Fruit fly (Drosophila melanogaster) whole organism, prepupa: Measurements from ENCODE around the gene CG31115.

ENCODE experiments used
- Blimp-1 ChIP-seq: fragments of 200-800 bp; sonication (Bioruptor generic); optimal IDR thresholded peaks from 3 replicates; lab custom pipeline; 2017; ENCODE audit warnings: missing biosample characterization, missing genetic modification characterization, mild to moderate bottlenecking, moderate library complexity, missing genetic modification reagents
- CG10631 ChIP-seq: fragments of 200-800 bp; sonication (Bioruptor generic); optimal IDR thresholded peaks from 2 replicates; lab custom pipeline; 2016; ENCODE audit warnings: missing biosample characterization, missing genetic modification characterization
- CG10669 ChIP-seq: fragments of 200-800 bp; sonication (Bioruptor generic); optimal IDR thresholded peaks from 3 replicates; lab custom pipeline; 2018; ENCODE audit warnings: missing biosample characterization, mild to moderate bottlenecking, missing genetic modification characterization, moderate library complexity
- CG11294 ChIP-seq: fragments of 200-800 bp; sonication (Bioruptor generic); IDR thresholded peaks from 2 replicates; pipeline ENCODE4 v1.3.6; 2022; ENCODE audit warnings: missing biosample characterization, missing genetic modification characterization
- CG11762 ChIP-seq: fragments of 200-800 bp; sonication (Bioruptor generic); optimal IDR thresholded peaks from 3 replicates; lab custom pipeline; 2016; ENCODE audit warnings: missing biosample characterization, missing genetic modification characterization; ENCODE audit not compliant: insufficient read depth
- CG11902 ChIP-seq: fragments of 200-800 bp; sonication (Bioruptor generic); optimal IDR thresholded peaks from 3 replicates; lab custom pipeline; 2016; ENCODE audit warnings: missing biosample characterization, missing genetic modification characterization
- CG15336 ChIP-seq: fragments of 200-800 bp; sonication (Bioruptor generic); IDR thresholded peaks from 2 replicates; pipeline ENCODE4 v1.3.6; 2022; ENCODE audit warnings: missing biosample characterization, missing genetic modification characterization
- CG1621 ChIP-seq: fragments of 200-800 bp; sonication (Bioruptor generic); optimal IDR thresholded peaks from 3 replicates; lab custom pipeline; 2018; ENCODE audit warnings: missing biosample characterization, mild to moderate bottlenecking, missing genetic modification characterization
- CG16779 ChIP-seq: fragments of 200-800 bp; sonication (Bioruptor generic); optimal IDR thresholded peaks from 3 replicates; lab custom pipeline; 2017; ENCODE audit warnings: missing biosample characterization, mild to moderate bottlenecking, missing genetic modification characterization
- CG31627 ChIP-seq: fragments of 200-800 bp; sonication (Bioruptor generic); optimal IDR thresholded peaks from 3 replicates; lab custom pipeline; 2016; ENCODE audit warnings: missing biosample characterization, missing genetic modification characterization
- CG32006 ChIP-seq: fragments of 200-800 bp; sonication (Bioruptor generic); optimal IDR thresholded peaks from 3 replicates; lab custom pipeline; 2017; ENCODE audit warnings: missing biosample characterization, mild to moderate bottlenecking, missing genetic modification characterization
- CG34406 ChIP-seq: fragments of 200-800 bp; sonication (Bioruptor generic); optimal IDR thresholded peaks from 3 replicates; lab custom pipeline; 2016; ENCODE audit warnings: missing biosample characterization, missing genetic modification characterization
- CG3919 ChIP-seq: fragments of 200-800 bp; sonication (Bioruptor generic); optimal IDR thresholded peaks from 3 replicates; lab custom pipeline; 2016; ENCODE audit warnings: missing biosample characterization, missing genetic modification characterization
- CG6163 ChIP-seq: fragments of 200-800 bp; sonication (Bioruptor generic); IDR thresholded peaks from 3 replicates; pipeline ENCODE4 v1.3.6; 2022; ENCODE audit warnings: missing biosample characterization, missing genetic modification characterization
- CG6792 ChIP-seq: fragments of 200-800 bp; sonication (Bioruptor generic); optimal IDR thresholded peaks from 3 replicates; lab custom pipeline; 2016; ENCODE audit warnings: missing biosample characterization, missing genetic modification characterization
- CG6808 ChIP-seq: fragments of 200-800 bp; sonication (Bioruptor generic); optimal IDR thresholded peaks from 3 replicates; lab custom pipeline; 2017; ENCODE audit warnings: missing biosample characterization, missing genetic modification characterization, mild to moderate bottlenecking, moderate library complexity, missing genetic modification reagents
- CG6854 ChIP-seq: fragments of 200-800 bp; sonication (Bioruptor generic); optimal IDR thresholded peaks from 2 replicates; lab custom pipeline; 2017; ENCODE audit warnings: missing biosample characterization, mild to moderate bottlenecking, missing genetic modification characterization
- CG7368 ChIP-seq: fragments of 200-800 bp; sonication (Bioruptor generic); optimal IDR thresholded peaks from 3 replicates; lab custom pipeline; 2016; ENCODE audit warnings: missing biosample characterization, missing genetic modification characterization
- CG8119 ChIP-seq: fragments of 200-800 bp; sonication (Bioruptor generic); IDR thresholded peaks from 3 replicates; pipeline ENCODE4 v1.3.6; 2022; ENCODE audit warnings: missing biosample characterization, missing genetic modification characterization
- CG8319 ChIP-seq: fragments of 200-800 bp; sonication (Bioruptor generic); optimal IDR thresholded peaks from 3 replicates; lab custom pipeline; 2016; ENCODE audit warnings: missing biosample characterization, missing genetic modification characterization
- CG9139 ChIP-seq: fragments of 200-800 bp; sonication (Bioruptor generic); optimal IDR thresholded peaks from 3 replicates; lab custom pipeline; 2017; ENCODE audit warnings: missing biosample characterization, mild to moderate bottlenecking, missing genetic modification characterization
- Eip75B ChIP-seq: fragments of 200-800 bp; sonication (Bioruptor generic); optimal IDR thresholded peaks from 3 replicates; lab custom pipeline; 2016; ENCODE audit warnings: missing biosample characterization, missing genetic modification characterization
- Eip78C ChIP-seq: fragments of 200-800 bp; sonication (Bioruptor generic); peaks from one replicate; lab custom pipeline; 2016; ENCODE audit warnings: missing biosample characterization, missing genetic modification characterization
- Eip93F ChIP-seq: fragments of 200-800 bp; sonication (Bioruptor generic); optimal IDR thresholded peaks from 2 replicates; lab custom pipeline; 2016; ENCODE audit warnings: missing biosample characterization, mild to moderate bottlenecking, missing genetic modification characterization
- Ets21C ChIP-seq: fragments of 200-800 bp; sonication (Bioruptor generic); optimal IDR thresholded peaks from 3 replicates; lab custom pipeline; 2016; ENCODE audit warnings: missing biosample characterization, missing genetic modification characterization
- Ets96B ChIP-seq: fragments of 200-800 bp; optimal IDR thresholded peaks from 2 replicates; lab custom pipeline; 2019; ENCODE audit warnings: missing biosample characterization, mild to moderate bottlenecking, missing genetic modification characterization, moderate library complexity
- Gug ChIP-seq: fragments of 200-800 bp; sonication (Bioruptor generic); IDR thresholded peaks from 2 replicates; pipeline ENCODE4 v1.3.6; 2022; ENCODE audit warnings: missing biosample characterization, missing genetic modification characterization
- Hr38 ChIP-seq: sonication (Bioruptor generic); optimal IDR thresholded peaks from 2 replicates; lab custom pipeline; 2016; ENCODE audit warnings: missing biosample characterization, missing genetic modification characterization
- Hr39 ChIP-seq: fragments of 200-800 bp; sonication (Bioruptor generic); optimal IDR thresholded peaks from 2 replicates; lab custom pipeline; 2016; ENCODE audit warnings: missing biosample characterization, missing genetic modification characterization
- Hr4 ChIP-seq: fragments of 200-800 bp; sonication (Bioruptor generic); optimal IDR thresholded peaks from 3 replicates; lab custom pipeline; 2016; ENCODE audit warnings: missing biosample characterization, missing genetic modification characterization
- Lpt ChIP-seq: fragments of 200-800 bp; sonication (Bioruptor generic); optimal IDR thresholded peaks from 3 replicates; lab custom pipeline; 2016; ENCODE audit warnings: missing biosample characterization, missing genetic modification characterization
- Met ChIP-seq: fragments of 200-800 bp; sonication (Bioruptor generic); optimal IDR thresholded peaks from 3 replicates; lab custom pipeline; 2016; ENCODE audit warnings: missing biosample characterization, missing genetic modification characterization
- OdsH ChIP-seq: fragments of 200-800 bp; sonication (Bioruptor generic); optimal IDR thresholded peaks from 3 replicates; lab custom pipeline; 2016; ENCODE audit warnings: missing biosample characterization, missing genetic modification characterization
- Sox102F ChIP-seq: fragments of 200-800 bp; sonication (Bioruptor generic); optimal IDR thresholded peaks from 2 replicates; lab custom pipeline; 2016; ENCODE audit warnings: missing biosample characterization, mild to moderate bottlenecking, missing genetic modification characterization
- Sox15 ChIP-seq: fragments of 200-800 bp; sonication (Bioruptor generic); optimal IDR thresholded peaks from 3 replicates; lab custom pipeline; 2016; ENCODE audit warnings: missing biosample characterization, missing genetic modification characterization
- achi ChIP-seq: fragments of 200-800 bp; sonication (Bioruptor generic); optimal IDR thresholded peaks from 3 replicates; lab custom pipeline; 2016; ENCODE audit warnings: missing biosample characterization, missing genetic modification characterization
- acj6 ChIP-seq: fragments of 200-800 bp; sonication (Bioruptor generic); optimal IDR thresholded peaks from 3 replicates; lab custom pipeline; 2016; ENCODE audit warnings: missing biosample characterization, missing genetic modification characterization
- cyc ChIP-seq: fragments of 200-800 bp; sonication (Bioruptor generic); optimal IDR thresholded peaks from 3 replicates; lab custom pipeline; 2016; ENCODE audit warnings: missing biosample characterization, missing genetic modification characterization
- esn ChIP-seq: fragments of 200-800 bp; sonication (Bioruptor generic); optimal IDR thresholded peaks from 2 replicates; lab custom pipeline; 2016; ENCODE audit warnings: missing biosample characterization, mild to moderate bottlenecking, missing genetic modification characterization, moderate library complexity
- fd59A ChIP-seq: fragments of 200-800 bp; sonication (Bioruptor generic); optimal IDR thresholded peaks from 2 replicates; lab custom pipeline; 2017; ENCODE audit warnings: missing biosample characterization, mild to moderate bottlenecking, missing genetic modification characterization, missing genetic modification reagents
- lz ChIP-seq: fragments of 200-800 bp; sonication (Bioruptor generic); optimal IDR thresholded peaks from 3 replicates; lab custom pipeline; 2016; ENCODE audit warnings: missing biosample characterization, missing genetic modification characterization
- net ChIP-seq: fragments of 200-800 bp; sonication (Bioruptor generic); optimal IDR thresholded peaks from 3 replicates; lab custom pipeline; 2016; ENCODE audit warnings: missing biosample characterization, missing genetic modification characterization
- salr ChIP-seq, 2 experiments: fragments of 200-800 bp; sonication (Bioruptor generic); optimal IDR thresholded peaks; 3 replicates each; lab custom pipeline; 2016 to 2018; ENCODE audit warnings: missing biosample characterization in 2 of 2, missing genetic modification characterization in 2 of 2, mild to moderate bottlenecking in 1 of 2
- spab ChIP-seq: fragments of 200-800 bp; sonication (Bioruptor generic); optimal IDR thresholded peaks from 2 replicates; lab custom pipeline; 2017; ENCODE audit warnings: missing biosample characterization, mild to moderate bottlenecking, missing genetic modification characterization, missing genetic modification reagents
- ss ChIP-seq, 2 experiments: fragments of 200-800 bp; sonication (Bioruptor generic); optimal IDR thresholded peaks; 2 replicates in 1 of 2; 3 replicates in 1 of 2; lab custom pipeline; 2017 to 2018; ENCODE audit warnings: mild to moderate bottlenecking in 2 of 2, missing biosample characterization in 2 of 2, missing genetic modification characterization in 2 of 2, moderate library complexity in 1 of 2
- topi ChIP-seq: fragments of 200-800 bp; sonication (Bioruptor generic); optimal IDR thresholded peaks from 3 replicates; lab custom pipeline; 2016; ENCODE audit warnings: missing biosample characterization, missing genetic modification characterization
- vri ChIP-seq: fragments of 200-800 bp; sonication (Bioruptor generic); optimal IDR thresholded peaks from 3 replicates; lab custom pipeline; 2016; ENCODE audit warnings: missing biosample characterization, mild to moderate bottlenecking, missing genetic modification characterization

Gene CG31115

DNA sequence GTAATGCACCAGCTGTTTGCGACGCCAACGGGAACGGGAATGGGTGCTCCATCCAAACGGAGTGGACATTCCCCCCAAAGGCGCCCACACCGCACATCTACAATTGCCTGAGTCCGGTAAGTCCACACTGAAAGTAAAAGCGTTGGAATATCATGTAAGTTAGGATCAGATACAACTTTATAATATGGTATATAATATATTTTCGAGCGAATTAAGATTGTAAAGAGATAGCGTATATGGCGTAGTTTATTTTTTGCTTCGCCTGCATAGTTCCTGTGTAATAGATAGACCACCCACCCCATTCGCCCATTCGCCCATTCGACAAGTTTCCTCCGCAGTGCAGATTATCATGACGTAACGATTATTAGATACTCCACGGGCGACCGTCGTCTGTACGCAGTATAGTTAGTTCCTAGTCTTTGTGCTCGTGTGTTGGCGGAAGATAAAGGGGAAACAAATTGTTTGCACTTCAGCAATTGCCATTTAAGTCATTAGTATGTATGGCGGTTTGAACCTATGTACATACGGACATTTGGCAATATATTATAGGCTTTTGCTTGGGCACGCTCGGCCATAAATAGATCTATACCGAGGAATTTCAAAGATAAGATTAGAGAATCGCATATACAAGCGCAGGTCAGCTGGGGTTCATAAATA lies 14.8 kb downstream of the CG31115 start (continued):
- TF ChIP-seq CG3919 (GFP tag; lab: Kevin White, UChicago) (no peak), CG16779 (tag; lab: Kevin White, UChicago) (peak; percentile 25), OdsH (GFP tag; lab: Kevin White, UChicago) (peak; percentile 48), CG15336 (GFP tag; lab: Robert Waterston, UW) (peak; percentile 86), Hr39 (GFP tag; lab: Kevin White, UChicago) (no peak), CG31627 (GFP tag; lab: Kevin White, UChicago) (no peak)

DNA sequence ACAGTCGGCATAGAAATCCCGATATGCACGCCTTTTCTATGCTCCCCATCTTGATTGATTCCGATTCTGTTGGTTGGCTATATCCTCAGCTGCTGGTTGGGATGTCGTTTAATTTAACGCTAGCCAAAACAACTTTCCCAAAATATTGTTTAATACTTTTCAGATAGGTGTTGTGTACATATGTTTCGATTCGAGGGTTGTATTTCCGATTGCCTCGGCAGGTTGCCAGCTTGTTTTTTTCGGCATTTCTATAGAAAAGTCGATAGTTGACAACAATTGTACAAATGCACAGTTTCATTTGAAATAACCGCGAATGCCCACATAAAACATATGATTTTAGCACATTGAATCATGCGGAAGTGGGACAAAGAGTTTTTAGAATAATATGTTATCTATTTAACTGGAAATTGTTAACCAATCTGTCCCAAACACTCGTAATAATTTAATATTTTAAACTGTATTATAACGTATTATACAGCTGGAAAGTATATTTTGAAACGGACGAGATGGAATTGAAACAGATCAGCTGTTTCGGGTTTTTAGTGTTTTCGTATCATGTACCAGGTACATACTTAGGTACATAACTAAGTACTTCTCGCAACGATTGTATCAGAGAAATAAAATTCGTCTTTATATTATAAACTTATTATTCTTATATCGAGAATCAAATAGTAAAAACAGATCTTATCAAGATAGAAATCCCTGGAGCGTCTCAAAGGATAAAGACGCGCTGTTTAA lies 17.9 kb downstream of the CG31115 start, which contains the start of gene CG31109:
TSS of gene CG31109 (minus strand) at position 203 of the 738 bp plus-strand sequence.
- TF ChIP-seq vri (GFP tag; lab: Kevin White, UChicago) (no peak), CG11294 (GFP tag; lab: Robert Waterston, UW) (no peak), Ets96B (tag; lab: Kevin White, UChicago) (no peak), CG34406 (GFP tag; lab: Kevin White, UChicago) (no peak), Blimp-1 (GFP tag; lab: Kevin White, UChicago) (no peak), CG11762 (no peak), CG7368 (GFP tag; lab: Kevin White, UChicago) (no peak), CG6163 (GFP tag; lab: Robert Waterston, UW) (no peak), Lpt (GFP tag; lab: Kevin White, UChicago) (no peak), lz (GFP tag; lab: Kevin White, UChicago) (peak; percentile 12), CG1621 (no peak), Eip93F (GFP tag; lab: Kevin White, UChicago) (peak; percentile 18), Sox15 (no peak), CG32006 (GFP tag; lab: Kevin White, UChicago) (no peak), CG6854 (no peak), esn (GFP tag; lab: Kevin White, UChicago) (peak; percentile 32), CG8319 (GFP tag; lab: Kevin White, UChicago) (no peak), CG10631 (GFP tag; lab: Kevin White, UChicago) (no peak), ss (GFP tag; optimal IDR thresholded peaks at IDR 0.05; lab: Kevin White, UChicago) (no peak), CG3919 (GFP tag; lab: Kevin White, UChicago) (no peak), CG11902 (GFP tag; lab: Kevin White, UChicago) (no peak), Met (GFP tag; lab: Kevin White, UChicago) (no peak), CG9139 (GFP tag; lab: Kevin White, UChicago) (no peak), fd59A (GFP tag; lab: Kevin White, UChicago) (no peak), salr (GFP tag; optimal IDR thresholded peaks at IDR 0.05; lab: Kevin White, UChicago) (no peak), net (GFP tag; lab: Kevin White, UChicago) (no peak), CG6808 (GFP tag; lab: Kevin White, UChicago) (no peak), CG15336 (GFP tag; lab: Robert Waterston, UW) (no peak), Hr38 (GFP tag; lab: Kevin White, UChicago) (no peak), Hr39 (GFP tag; lab: Kevin White, UChicago) (no peak), CG10669 (no peak), CG16779 (tag; lab: Kevin White, UChicago) (no peak), cyc (GFP tag; lab: Kevin White, UChicago) (no peak), Gug (GFP tag; lab: Robert Waterston, UW) (no peak), CG31627 (GFP tag; lab: Kevin White, UChicago) (peak; percentile 12), spab (GFP tag; lab: Kevin White, UChicago) (no peak), Sox102F (GFP tag; lab: Kevin White, UChicago) (no peak), Hr4 (peak; percentile 8), Eip75B (GFP tag; lab: Kevin White, UChicago) (no peak), CG6792 (no peak), Ets21C (no peak), acj6 (GFP tag; lab: Kevin White, UChicago) (no peak), Eip78C (peak; percentile 59), OdsH (GFP tag; lab: Kevin White, UChicago) (no peak), topi (GFP tag; lab: Kevin White, UChicago) (no peak), CG8119 (GFP tag; lab: Robert Waterston, UW) (no peak), achi (GFP tag; lab: Kevin White, UChicago) (no peak)
